Worm (Caenorhabditis elegans): ENCODE data around the gene epg-3.
A peak's percentile ranks its signal among the peaks of the same experiment; 100 is the strongest.

epg-3 gene

DNA sequence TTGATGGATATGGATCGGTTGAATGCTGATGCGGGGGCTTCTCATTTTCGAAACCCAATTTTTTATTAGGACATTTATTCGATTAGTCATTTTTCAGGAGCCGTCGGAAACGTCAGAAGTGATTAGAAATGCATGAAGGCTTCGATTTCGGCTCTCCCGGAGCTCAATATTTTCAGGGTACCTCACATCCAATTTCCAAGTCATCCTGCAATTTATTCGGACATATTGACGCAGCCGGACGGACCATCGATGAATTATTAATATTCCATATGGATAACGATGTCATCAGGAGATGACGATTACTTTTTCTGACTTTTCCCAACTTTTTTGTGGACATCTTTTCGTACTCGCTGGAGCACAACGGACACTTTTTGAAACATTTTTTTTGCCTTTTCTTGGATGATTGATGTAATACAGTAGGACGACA is 27.9 kb upstream of the epg-3 start:
- no peak for TF ChIP-seq aly-2 (tag; optimal IDR thresholded peaks at IDR 0.05)
- no peak for TF ChIP-seq mab-5 (tag; optimal IDR thresholded peaks at IDR 0.05)
- peak; percentile 11 for TF ChIP-seq nhr-25 (tag; optimal IDR thresholded peaks at IDR 0.05)
- TF ChIP-seq nhr-77 (tag; optimal IDR thresholded peaks at IDR 0.05), result no peak
- no peak for TF ChIP-seq blmp-1 (tag; optimal IDR thresholded peaks at IDR 0.05; ENCODE audit: insufficient read depth)
- TF ChIP-seq snpc-4 (tag; optimal IDR thresholded peaks at IDR 0.05), result no peak
- no peak for TF ChIP-seq dmd-4 (tag; optimal IDR thresholded peaks at IDR 0.05)
- no peak for TF ChIP-seq C34F6.9 (tag; optimal IDR thresholded peaks at IDR 0.05)
- peak; percentile 13 for TF ChIP-seq R02D3.7 (tag; optimal IDR thresholded peaks at IDR 0.05)
- no peak for TF ChIP-seq nhr-11 (tag; optimal IDR thresholded peaks at IDR 0.05)
- TF ChIP-seq Y55F3AM.14 (GFP tag; optimal IDR thresholded peaks at IDR 0.05), result no peak
- no peak for TF ChIP-seq ztf-1 (GFP tag; conservative IDR thresholded peaks at IDR 0.05)
- peak; percentile 32 for TF ChIP-seq F13H6.1 (tag; optimal IDR thresholded peaks at IDR 0.05)
- TF ChIP-seq nhr-12 (tag; optimal IDR thresholded peaks at IDR 0.05), result no peak
- no peak for TF ChIP-seq ztf-11 (tag; optimal IDR thresholded peaks at IDR 0.05)
- TF ChIP-seq lin-39 (tag; optimal IDR thresholded peaks at IDR 0.05), result no peak
- peak; percentile 39 for TF ChIP-seq crh-2 (tag; optimal IDR thresholded peaks at IDR 0.05)
- TF ChIP-seq ceh-16 (tag; optimal IDR thresholded peaks at IDR 0.05), result no peak
- TF ChIP-seq egl-27 (tag; optimal IDR thresholded peaks at IDR 0.05), result no peak
- TF ChIP-seq unc-39 (tag; optimal IDR thresholded peaks at IDR 0.05), result no peak
- TF ChIP-seq zag-1 (tag; optimal IDR thresholded peaks at IDR 0.05), result no peak
- peak; percentile 61 for TF ChIP-seq sma-9 (GFP tag; optimal IDR thresholded peaks at IDR 0.05)
- no peak for TF ChIP-seq sma-9 (tag; optimal IDR thresholded peaks at IDR 0.05)
- TF ChIP-seq fos-1 (tag; optimal IDR thresholded peaks at IDR 0.05), result no peak
- TF ChIP-seq nhr-129 (tag; optimal IDR thresholded peaks at IDR 0.05), result no peak
- no peak for TF ChIP-seq peb-1 (tag; optimal IDR thresholded peaks at IDR 0.05)
- no peak for TF ChIP-seq nhr-237 (tag; optimal IDR thresholded peaks at IDR 0.05)
- no peak for TF ChIP-seq elt-1 (tag; optimal IDR thresholded peaks at IDR 0.05)
- TF ChIP-seq ama-1 (optimal IDR thresholded peaks at IDR 0.05), result peak; percentile 50
- TF ChIP-seq nhr-6 (tag; optimal IDR thresholded peaks at IDR 0.05), result peak; percentile 54
- no peak for TF ChIP-seq gmeb-1 (tag; optimal IDR thresholded peaks at IDR 0.05)
- no peak for TF ChIP-seq elt-3 (tag; optimal IDR thresholded peaks at IDR 0.05)
- TF ChIP-seq sem-4 (tag; optimal IDR thresholded peaks at IDR 0.05), result peak; percentile 20
- no peak for TF ChIP-seq mdl-1 (tag; optimal IDR thresholded peaks at IDR 0.05)
- TF ChIP-seq nhr-21 (tag; optimal IDR thresholded peaks at IDR 0.05), result no peak
- TF ChIP-seq mbf-1 (tag; optimal IDR thresholded peaks at IDR 0.05), result no peak
- TF ChIP-seq ceh-82 (tag; optimal IDR thresholded peaks at IDR 0.05), result no peak
- no peak for TF ChIP-seq nhr-10 (tag; optimal IDR thresholded peaks at IDR 0.05)
- peak; percentile 54 to 70 for TF ChIP-seq lsy-2 (tag; optimal IDR thresholded peaks at IDR 0.05)
- peak; percentile 37 for TF ChIP-seq lin-13 (GFP tag; optimal IDR thresholded peaks at IDR 0.05)
- TF ChIP-seq skn-1 (tag; optimal IDR thresholded peaks at IDR 0.05), result no peak
- no peak for TF ChIP-seq nhr-23 (tag; optimal IDR thresholded peaks at IDR 0.05)
- TF ChIP-seq unc-55 (GFP tag; optimal IDR thresholded peaks at IDR 0.05), result peak; percentile 18
- TF ChIP-seq ZK546.5 (tag; optimal IDR thresholded peaks at IDR 0.05), result no peak
- TF ChIP-seq lin-11 (tag; optimal IDR thresholded peaks at IDR 0.05), result no peak
- no peak for TF ChIP-seq alr-1 (tag; optimal IDR thresholded peaks at IDR 0.05)
- TF ChIP-seq ztf-4 (tag; optimal IDR thresholded peaks at IDR 0.05), result no peak
- TF ChIP-seq sma-3 (GFP tag; optimal IDR thresholded peaks at IDR 0.05), result peak; percentile 39
- TF ChIP-seq unc-62 (GFP tag; optimal IDR thresholded peaks at IDR 0.05), result no peak

All from whole organism, L2 larva.